Fruit fly (Drosophila melanogaster) whole organism, prepupa: ENCODE results near the gene CG9922.
A peak's percentile ranks its signal among the peaks of the same experiment; 100 is the strongest.

Experiments
- Blimp-1 ChIP-seq: fragments of 200-800 bp; sonication (Bioruptor generic); optimal IDR thresholded peaks from 3 replicates; lab custom pipeline; 2017; ENCODE audit warnings: missing biosample characterization, missing genetic modification characterization, mild to moderate bottlenecking, moderate library complexity, missing genetic modification reagents
- CG11902 ChIP-seq: fragments of 200-800 bp; sonication (Bioruptor generic); optimal IDR thresholded peaks from 3 replicates; lab custom pipeline; 2016; ENCODE audit warnings: missing biosample characterization, missing genetic modification characterization
- CG15336 ChIP-seq: fragments of 200-800 bp; sonication (Bioruptor generic); IDR thresholded peaks from 2 replicates; pipeline ENCODE4 v1.3.6; 2022; ENCODE audit warnings: missing biosample characterization, missing genetic modification characterization
- CG1621 ChIP-seq: fragments of 200-800 bp; sonication (Bioruptor generic); optimal IDR thresholded peaks from 3 replicates; lab custom pipeline; 2018; ENCODE audit warnings: missing biosample characterization, mild to moderate bottlenecking, missing genetic modification characterization
- CG3032 ChIP-seq: fragments of 200-800 bp; optimal IDR thresholded peaks from 2 replicates; lab custom pipeline; 2019; ENCODE audit warnings: missing biosample characterization, mild to moderate bottlenecking, missing genetic modification characterization, moderate library complexity
- CG8119 ChIP-seq: fragments of 200-800 bp; sonication (Bioruptor generic); IDR thresholded peaks from 3 replicates; pipeline ENCODE4 v1.3.6; 2022; ENCODE audit warnings: missing biosample characterization, missing genetic modification characterization
- Eip78C ChIP-seq: fragments of 200-800 bp; sonication (Bioruptor generic); peaks from one replicate; lab custom pipeline; 2016; ENCODE audit warnings: missing biosample characterization, missing genetic modification characterization
- Ets21C ChIP-seq: fragments of 200-800 bp; sonication (Bioruptor generic); optimal IDR thresholded peaks from 3 replicates; lab custom pipeline; 2016; ENCODE audit warnings: missing biosample characterization, missing genetic modification characterization
- Smox ChIP-seq: fragments of 200-800 bp; sonication (Bioruptor generic); optimal IDR thresholded peaks from 3 replicates; lab custom pipeline; 2016; ENCODE audit warnings: missing biosample characterization, missing genetic modification characterization
- Sox14 ChIP-seq: fragments of 200-800 bp; sonication (Bioruptor generic); optimal IDR thresholded peaks from 3 replicates; lab custom pipeline; 2016; ENCODE audit warnings: missing biosample characterization, missing genetic modification characterization
- Sox15 ChIP-seq: fragments of 200-800 bp; sonication (Bioruptor generic); optimal IDR thresholded peaks from 3 replicates; lab custom pipeline; 2016; ENCODE audit warnings: missing biosample characterization, missing genetic modification characterization
- dac ChIP-seq: fragments of 200-800 bp; sonication (Bioruptor generic); optimal IDR thresholded peaks from 2 replicates; lab custom pipeline; 2017; ENCODE audit warnings: missing biosample characterization, mild to moderate bottlenecking, missing genetic modification characterization
- eg ChIP-seq: fragments of 200-800 bp; sonication (Bioruptor generic); IDR thresholded peaks from 3 replicates; pipeline ENCODE4 v1.3.6; 2022; ENCODE audit warnings: missing biosample characterization, missing genetic modification characterization

DNA sequence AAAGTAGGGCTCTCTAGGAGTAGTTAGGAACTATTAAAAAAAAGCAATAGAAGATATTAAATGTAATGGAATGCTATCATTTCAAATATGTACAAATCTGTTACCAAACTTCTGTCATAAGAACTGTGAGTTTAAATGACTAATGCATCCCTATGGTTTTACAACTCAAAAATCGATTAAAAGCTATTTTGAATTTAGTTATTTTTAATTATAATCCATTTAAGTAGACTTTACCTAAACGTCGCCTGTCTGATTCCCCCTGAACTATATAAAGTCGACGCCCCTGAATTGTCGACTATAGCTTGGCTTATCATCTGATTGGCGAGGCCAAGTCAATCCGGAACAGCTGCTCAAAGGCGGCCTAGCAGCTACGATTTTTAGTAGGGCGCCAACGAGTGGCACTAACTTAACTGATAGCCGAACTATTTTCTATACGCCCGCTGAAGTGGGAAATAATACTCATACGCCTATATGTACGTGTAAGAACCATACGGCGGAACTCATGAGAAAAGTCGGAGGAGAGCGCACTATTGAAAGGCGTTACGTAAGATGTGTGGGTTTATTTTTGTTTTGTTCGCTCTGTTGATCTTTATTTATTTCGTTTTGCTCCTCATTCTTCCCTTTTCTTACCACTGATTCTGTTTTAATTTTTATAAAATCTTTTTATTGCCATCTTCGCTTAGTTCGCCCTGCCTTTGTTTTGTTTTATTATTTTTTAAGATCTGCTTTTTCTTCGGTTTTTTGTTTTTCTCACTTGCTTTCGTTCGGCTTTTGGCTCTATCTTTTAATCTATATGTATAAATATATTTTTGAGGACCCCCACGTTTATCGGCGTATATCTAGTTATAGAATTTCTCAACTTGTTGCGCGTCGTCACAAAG lies 26.0 kb upstream of the CG9922 start:
- TF ChIP-seq Blimp-1 (GFP tag; lab: Kevin White, UChicago), result peak; percentile 17
- TF ChIP-seq Ets21C (GFP tag; lab: Kevin White, UChicago), result peak; percentile 34
- TF ChIP-seq Eip78C (GFP tag; lab: Kevin White, UChicago), result peak; percentile 93
- TF ChIP-seq dac (GFP tag; lab: Kevin White, UChicago), result no peak
- peak; percentile 29 for TF ChIP-seq CG1621
- TF ChIP-seq Sox15 (GFP tag; lab: Kevin White, UChicago), result peak; percentile 75
- TF ChIP-seq CG15336 (GFP tag; lab: Robert Waterston, UW), result 0 out of 2 replicates have a peak, but pooled peaks have one; percentile 19
- peak; percentile 29; the same call in 2 of the 3 replicates for TF ChIP-seq CG8119 (GFP tag; lab: Robert Waterston, UW)
- TF ChIP-seq Smox (GFP tag; lab: Kevin White, UChicago), result peak; percentile 52
- TF ChIP-seq Sox14 (GFP tag; lab: Kevin White, UChicago), result peak; percentile 42
- TF ChIP-seq CG11902, result peak; percentile 71
- peak; percentile 92 for TF ChIP-seq CG3032 (tag; lab: Kevin White, UChicago)
- peak; percentile 15; the same call in 1 of the 3 replicates for TF ChIP-seq eg (GFP tag; lab: Robert Waterston, UW)
